Fruit fly (Drosophila melanogaster) whole organism, embryonic: ENCODE data around the gene CG10140.

Source experiments
- Ada2b ChIP-seq: fragments of 200-800 bp; sonication (Bioruptor generic); IDR thresholded peaks from 2 replicates; pipeline ENCODE4 v1.3.6; 2022; ENCODE audit warnings: missing biosample characterization, missing genetic modification characterization
- CG11504 ChIP-seq: fragments of 200-800 bp; sonication (Bioruptor generic); optimal IDR thresholded peaks from 3 replicates; lab custom pipeline; 2019; ENCODE audit warnings: missing biosample characterization, mild to moderate bottlenecking, missing genetic modification characterization, moderate library complexity
- CG12236 ChIP-seq: fragments of 200-800 bp; sonication (Bioruptor generic); optimal IDR thresholded peaks from 2 replicates; lab custom pipeline; 2016; ENCODE audit warnings: missing biosample characterization, missing genetic modification characterization
- CG12769 ChIP-seq: fragments of 200-800 bp; sonication (Bioruptor generic); optimal IDR thresholded peaks from 2 replicates; lab custom pipeline; 2019; ENCODE audit warnings: missing biosample characterization, mild to moderate bottlenecking, missing genetic modification characterization, moderate library complexity
- CG18262 ChIP-seq: fragments of 200-800 bp; optimal IDR thresholded peaks from 3 replicates; lab custom pipeline; 2019; ENCODE audit warnings: missing biosample characterization, mild to moderate bottlenecking, missing genetic modification characterization, moderate library complexity
- CG34422 ChIP-seq: fragments of 200-800 bp; sonication (Bioruptor generic); IDR thresholded peaks from 3 replicates; pipeline ENCODE4 v1.3.6; 2022; ENCODE audit warnings: missing biosample characterization, missing genetic modification characterization
- CG6765 ChIP-seq: fragments of 200-800 bp; sonication (Bioruptor generic); optimal IDR thresholded peaks from 3 replicates; lab custom pipeline; 2017; ENCODE audit warnings: missing biosample characterization, mild to moderate bottlenecking, missing genetic modification characterization
- CG6791 ChIP-seq: fragments of 200-800 bp; sonication (Bioruptor generic); IDR thresholded peaks from 3 replicates; pipeline ENCODE4 v1.3.6; 2022; ENCODE audit warnings: missing biosample characterization, missing genetic modification characterization; ENCODE audit not compliant: partially characterized antibody
- CG7357 ChIP-seq: fragments of 200-800 bp; sonication (Bioruptor generic); IDR thresholded peaks from 3 replicates; pipeline ENCODE4 v1.3.6; 2022; ENCODE audit warnings: missing biosample characterization, missing genetic modification characterization
- CG7372 ChIP-seq: fragments of 200-800 bp; sonication (Bioruptor generic); IDR thresholded peaks from 2 replicates; pipeline ENCODE4 v1.3.6; 2022; ENCODE audit warnings: missing biosample characterization, missing genetic modification characterization
- CrebB ChIP-seq: fragments of 200-800 bp; sonication (Bioruptor generic); optimal IDR thresholded peaks from 3 replicates; lab custom pipeline; 2018; ENCODE audit warnings: missing biosample characterization, mild to moderate bottlenecking, missing genetic modification characterization
- Dek ChIP-seq: fragments of 200-800 bp; sonication (Bioruptor generic); optimal IDR thresholded peaks from 3 replicates; lab custom pipeline; 2019; ENCODE audit warnings: missing biosample characterization, mild to moderate bottlenecking, missing genetic modification characterization, moderate library complexity
- Dp ChIP-seq: fragments of 200-800 bp; sonication (Bioruptor generic); optimal IDR thresholded peaks from 2 replicates; lab custom pipeline; 2018; ENCODE audit warnings: missing biosample characterization, mild to moderate bottlenecking, missing genetic modification characterization, moderate library complexity
- Dref ChIP-seq: fragments of 200-800 bp; sonication (Bioruptor generic); IDR thresholded peaks from 2 replicates; pipeline ENCODE4 v1.3.6; 2022; ENCODE audit warnings: missing biosample characterization, missing genetic modification characterization
- Ets65A ChIP-seq: fragments of 200-800 bp; sonication (Bioruptor generic); peaks from one replicate; lab custom pipeline; 2016; ENCODE audit warnings: missing biosample characterization, missing genetic modification characterization
- HLH4C ChIP-seq: fragments of 200-800 bp; sonication (Bioruptor generic); IDR thresholded peaks from 3 replicates; pipeline ENCODE4 v1.3.6; 2022; ENCODE audit warnings: missing biosample characterization, missing genetic modification characterization; ENCODE audit not compliant: partially characterized antibody
- MBD-R2 ChIP-seq: fragments of 200-800 bp; sonication (Bioruptor generic); IDR thresholded peaks from 2 replicates; pipeline ENCODE4 v1.3.6; 2022; ENCODE audit warnings: missing biosample characterization, missing genetic modification characterization
- MESR4 ChIP-seq: fragments of 200-800 bp; sonication (Bioruptor generic); optimal IDR thresholded peaks from 2 replicates; lab custom pipeline; 2018; ENCODE audit warnings: missing biosample characterization, mild to moderate bottlenecking, missing genetic modification characterization, moderate library complexity
- Med ChIP-seq: fragments of 200-800 bp; sonication (Bioruptor generic); peaks from one replicate; lab custom pipeline; 2016; ENCODE audit warnings: missing biosample characterization, missing genetic modification characterization, mild to moderate bottlenecking, inconsistent platforms, moderate library complexity
- NC2β ChIP-seq: fragments of 200-800 bp; sonication (Bioruptor generic); optimal IDR thresholded peaks from 2 replicates; lab custom pipeline; 2016; ENCODE audit warnings: missing biosample characterization, missing genetic modification characterization
- NfI ChIP-seq: fragments of 200-800 bp; sonication (Bioruptor generic); optimal IDR thresholded peaks from 3 replicates; lab custom pipeline; 2018; ENCODE audit warnings: missing biosample characterization, mild to moderate bottlenecking, missing genetic modification characterization, moderate library complexity
- Scr ChIP-seq: fragments of 200-800 bp; sonication (Bioruptor generic); IDR thresholded peaks from 2 replicates; pipeline ENCODE4 v1.3.6; 2022; ENCODE audit warnings: missing biosample characterization, missing genetic modification characterization; ENCODE audit not compliant: partially characterized antibody
- Sry-δ ChIP-seq: fragments of 200-800 bp; sonication (Bioruptor generic); optimal IDR thresholded peaks from 2 replicates; lab custom pipeline; 2016; ENCODE audit warnings: missing biosample characterization, missing genetic modification characterization
- Stat92E ChIP-seq, 3 experiments: fragments of >200 bp in 2 of 3; fragments of 200-800 bp in 1 of 3; sonication (Bioruptor generic) in 1 of 3; optimal IDR thresholded peaks; 2 replicates each; lab custom pipeline; 2017 to 2019; ENCODE audit warnings: missing biosample characterization in 3 of 3, missing genetic modification characterization in 3 of 3, mild to moderate bottlenecking in 1 of 3, moderate library complexity in 1 of 3
- ato ChIP-seq: fragments of 200-800 bp; sonication (Bioruptor generic); IDR thresholded peaks from 2 replicates; pipeline ENCODE4 v1.3.6; 2022; ENCODE audit warnings: missing biosample characterization, missing genetic modification characterization; ENCODE audit not compliant: partially characterized antibody
- bowl ChIP-seq: fragments of 200-800 bp; sonication (Bioruptor generic); IDR thresholded peaks from 2 replicates; pipeline ENCODE4 v1.3.6; 2022; ENCODE audit warnings: missing biosample characterization, missing genetic modification characterization
- chm ChIP-seq: fragments of 200-800 bp; sonication (Bioruptor generic); IDR thresholded peaks from 2 replicates; pipeline ENCODE4 v1.3.6; 2022; ENCODE audit warnings: missing biosample characterization, missing genetic modification characterization
- chn ChIP-seq: fragments of 200-800 bp; sonication (Bioruptor generic); optimal IDR thresholded peaks from 2 replicates; lab custom pipeline; 2016; ENCODE audit warnings: missing biosample characterization, missing genetic modification characterization
- eyg ChIP-seq: fragments of 200-800 bp; sonication (Bioruptor generic); optimal IDR thresholded peaks from 3 replicates; lab custom pipeline; 2016; ENCODE audit warnings: missing biosample characterization, missing genetic modification characterization
- hbn ChIP-seq: fragments of 200-800 bp; sonication (Bioruptor generic); IDR thresholded peaks from 2 replicates; pipeline ENCODE4 v1.3.6; 2022; ENCODE audit warnings: missing biosample characterization, missing genetic modification characterization; ENCODE audit not compliant: partially characterized antibody
- hkb ChIP-seq, 2 experiments: fragments of 200-800 bp in 1 of 2; fragments of >200 bp in 1 of 2; sonication (Bioruptor generic) in 1 of 2; IDR thresholded peaks in 1 of 2; optimal IDR thresholded peaks in 1 of 2; 2 replicates each; pipeline versions ENCODE4 v1.3.6 to Lab custom; 2017 to 2022; ENCODE audit warnings: missing biosample characterization in 1 of 2, missing genetic modification characterization in 1 of 2
- jigr1 ChIP-seq: fragments of 200-800 bp; sonication (Bioruptor generic); IDR thresholded peaks from 3 replicates; pipeline ENCODE4 v1.3.6; 2022; ENCODE audit warnings: missing biosample characterization, missing genetic modification characterization
- mld ChIP-seq: fragments of 200-800 bp; sonication (Bioruptor generic); IDR thresholded peaks from 3 replicates; pipeline ENCODE4 v1.3.6; 2022; ENCODE audit warnings: missing biosample characterization, missing genetic modification characterization; ENCODE audit not compliant: partially characterized antibody
- oc ChIP-seq: fragments of 200-800 bp; sonication (Bioruptor generic); optimal IDR thresholded peaks from 2 replicates; lab custom pipeline; 2018; ENCODE audit warnings: missing biosample characterization, mild to moderate bottlenecking, missing genetic modification characterization, moderate library complexity
- otp ChIP-seq: fragments of 200-800 bp; sonication (Bioruptor generic); IDR thresholded peaks from 3 replicates; pipeline ENCODE4, ENCODE4 v1.3.6; 2022; ENCODE audit warnings: missing biosample characterization, missing genetic modification characterization
- peb ChIP-seq: fragments of 200-800 bp; sonication (Bioruptor generic); IDR thresholded peaks from 2 replicates; pipeline ENCODE4 v1.3.6; 2022; ENCODE audit warnings: missing biosample characterization, missing genetic modification characterization
- scrt ChIP-seq: fragments of 200-800 bp; sonication (Bioruptor generic); optimal IDR thresholded peaks from 2 replicates; lab custom pipeline; 2018; ENCODE audit warnings: missing biosample characterization, mild to moderate bottlenecking, missing genetic modification characterization, moderate library complexity
- sob ChIP-seq: fragments of 200-800 bp; sonication (Bioruptor generic); IDR thresholded peaks from 2 replicates; pipeline ENCODE4 v1.3.6; 2022; ENCODE audit warnings: missing biosample characterization, missing genetic modification characterization
- sqz ChIP-seq: fragments of 200-800 bp; sonication (Bioruptor generic); optimal IDR thresholded peaks from 3 replicates; lab custom pipeline; 2018; ENCODE audit warnings: missing biosample characterization, mild to moderate bottlenecking, missing genetic modification characterization
- trh ChIP-seq: fragments of 200-800 bp; sonication (Bioruptor generic); optimal IDR thresholded peaks from 2 replicates; lab custom pipeline; 2016; ENCODE audit warnings: missing biosample characterization, missing genetic modification characterization
- wdn ChIP-seq: fragments of 200-800 bp; sonication (Bioruptor generic); IDR thresholded peaks from 2 replicates; pipeline ENCODE4 v1.3.6; 2022; ENCODE audit warnings: missing biosample characterization, missing genetic modification characterization
- zen2 ChIP-seq: fragments of 200-800 bp; sonication (Bioruptor generic); IDR thresholded peaks from 3 replicates; pipeline ENCODE4 v1.3.6; 2022; ENCODE audit warnings: missing biosample characterization, missing genetic modification characterization; ENCODE audit not compliant: partially characterized antibody
- zfh1 ChIP-seq: fragments of 200-800 bp; sonication (Bioruptor generic); IDR thresholded peaks from 3 replicates; pipeline ENCODE4 v1.3.6; 2022; ENCODE audit warnings: missing biosample characterization, missing genetic modification characterization

Gene CG10140

DNA sequence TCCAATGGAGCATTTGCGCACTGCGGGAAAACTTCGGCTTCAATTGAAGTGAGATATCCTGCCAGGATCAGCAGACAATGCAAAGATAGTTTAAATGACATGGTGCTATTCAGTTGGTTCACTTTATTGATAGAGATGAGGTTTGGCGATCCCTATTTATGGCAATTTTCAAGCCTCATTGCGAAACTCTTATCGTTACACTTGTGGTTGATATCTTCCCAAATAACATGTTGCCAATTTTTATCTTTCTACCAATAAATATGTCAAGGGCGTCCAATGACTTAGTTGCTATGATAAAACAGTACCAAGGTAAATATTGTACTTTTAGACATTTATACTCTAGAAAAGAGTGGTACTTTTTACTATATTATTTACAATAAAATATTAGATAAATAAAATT lies 16.2 kb downstream of the CG10140 start, which contains the start of gene CG33263:
Gene CG33263 (minus strand): TSS at position 101 of the 400 bp plus-strand sequence.
- TF ChIP-seq Dp (GFP tag; lab: Kevin White, UChicago) (no peak), CG11504 (tag; lab: Kevin White, UChicago) (no peak), Ada2b (GFP tag; lab: Robert Waterston, UW) (no peak), jigr1 (GFP tag; lab: Robert Waterston, UW) (no peak), zen2 (GFP tag; lab: Robert Waterston, UW) (no peak)

DNA sequence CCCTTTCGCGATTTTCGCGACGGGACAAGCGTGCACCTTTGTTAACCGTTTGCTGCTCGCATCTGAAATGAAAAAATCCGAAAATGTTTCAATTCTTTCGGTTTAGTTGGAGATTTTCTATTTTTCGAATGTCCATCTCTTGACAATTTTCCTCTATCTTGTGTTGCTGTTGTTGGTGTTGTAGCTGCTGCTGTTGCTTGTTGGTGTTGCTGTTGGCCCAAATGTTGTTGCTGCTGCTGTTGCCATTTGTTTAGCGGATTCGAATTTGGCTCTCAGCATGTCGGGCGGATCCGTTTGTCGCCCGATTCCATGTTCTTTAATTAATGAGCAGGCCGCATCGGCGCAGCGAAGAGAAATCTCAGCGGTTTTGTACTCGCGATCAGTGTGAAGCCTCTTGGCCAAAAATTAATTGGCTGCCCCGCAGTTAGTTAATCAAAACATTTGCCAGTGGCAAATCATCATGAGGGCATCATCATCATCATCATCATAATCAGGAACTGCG lies 17.9 kb downstream of the CG10140 start, which contains the start of gene CG32121:
Gene CG32121 (minus strand): TSS at position 51 of the 502 bp plus-strand sequence.
- TF ChIP-seq Ets65A (GFP tag; lab: Kevin White, UChicago) (peak; percentile 95), Dref (GFP tag; lab: Robert Waterston, UW) (no peak), CG6791 (GFP tag; lab: Robert Waterston, UW) (0 out of 3 replicates have a peak, but pooled peaks have one; percentile 23)
- TF ChIP-seq, all 482 proteins: peak for 2

DNA sequence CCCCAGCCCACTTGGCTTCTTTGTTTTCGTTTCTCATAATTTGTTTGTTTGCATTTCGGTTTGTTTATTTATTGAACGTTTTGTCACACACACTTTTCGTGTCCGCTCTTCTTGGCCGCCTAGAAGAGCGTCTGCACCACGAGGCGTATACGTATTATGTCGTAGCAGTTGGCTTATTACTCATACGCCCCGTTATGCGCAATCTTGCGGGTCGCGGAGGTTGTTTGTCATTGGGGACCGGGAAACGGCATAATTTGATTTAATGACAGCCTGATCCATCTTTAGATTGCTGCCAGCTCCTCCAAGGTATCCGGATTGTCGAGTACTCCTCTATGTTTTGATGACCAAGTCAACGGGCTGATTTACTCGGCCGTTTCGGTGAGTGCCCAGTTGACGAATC lies 20.1 kb downstream of the CG10140 start:
- peak; percentile 67 for TF ChIP-seq CG12769 (tag; lab: Kevin White, UChicago)
- TF ChIP-seq trh, result no peak
- TF ChIP-seq CG7372 (GFP tag; lab: Robert Waterston, UW), result peak; percentile 87

dm6 chr3L:13412886-13413224 lies 27.4 kb downstream of the CG10140 start:
- TF ChIP-seq CG12236 (GFP tag; lab: Kevin White, UChicago) (no peak), Stat92E (GFP tag; optimal IDR thresholded peaks at IDR 0.05; lab: Kevin White, UChicago) (no peak), Scr (GFP tag; lab: Robert Waterston, UW) (no peak), oc (tag; lab: Kevin White, UChicago) (no peak), sob (no peak), zfh1 (0 out of 3 replicates have a peak, but pooled peaks have one; percentile 5), Med (GFP tag; lab: Kevin White, UChicago) (peak; percentile 52), chm (GFP tag; lab: Robert Waterston, UW) (peak; percentile 22; the same call in 1 of the 2 replicates), CG34422 (GFP tag; lab: Robert Waterston, UW) (peak; percentile 22; the same call in 1 of the 3 replicates), scrt (GFP tag; lab: Kevin White, UChicago) (peak; percentile 15), NC2β (GFP tag; lab: Kevin White, UChicago) (no peak), MESR4 (GFP tag; lab: Kevin White, UChicago) (peak; percentile 61), peb (no peak), hbn (GFP tag; lab: Robert Waterston, UW) (0 out of 2 replicates have a peak, but pooled peaks have one; percentile 0), otp (0 out of 3 replicates have a peak, but pooled peaks have one; percentile 25), eyg (GFP tag; lab: Kevin White, UChicago) (no peak), Dek (tag; lab: Kevin White, UChicago) (no peak), mld (GFP tag; lab: Robert Waterston, UW) (0 out of 3 replicates have a peak, but pooled peaks have one; percentile 4), bowl (GFP tag; lab: Robert Waterston, UW) (no peak), sqz (GFP tag; lab: Kevin White, UChicago) (no peak), CG7357 (GFP tag; lab: Robert Waterston, UW) (no peak), NfI (GFP tag; lab: Kevin White, UChicago) (no peak), Sry-δ (GFP tag; lab: Kevin White, UChicago) (peak; percentile 20), CG18262 (tag; lab: Kevin White, UChicago) (no peak), hkb (optimal IDR thresholded peaks at IDR 0.05; lab: Kevin White, UChicago) (no peak), hkb (GFP tag; IDR thresholded peaks at IDR 0.05; lab: Robert Waterston, UW) (0 out of 2 replicates have a peak, but pooled peaks have one; percentile 9), CG12769 (tag; lab: Kevin White, UChicago) (peak; percentile 15), chn (no peak), CG6765 (GFP tag; lab: Kevin White, UChicago) (no peak), wdn (no peak), ato (GFP tag; lab: Robert Waterston, UW) (peak; percentile 50; the same call in 1 of the 2 replicates), MBD-R2 (peak; percentile 25; the same call in 1 of the 2 replicates), HLH4C (0 out of 3 replicates have a peak, but pooled peaks have one; percentile 3), CrebB (no peak)
